Worm (Caenorhabditis elegans) whole organism, L3 larva: ENCODE measurements around the gene F14H12.6.

ENCODE experiments used
- ama-1 ChIP-seq: fragments of 150-350 bp; optimal IDR thresholded peaks from 2 replicates; lab custom pipeline; 2018
- egl-27 ChIP-seq: sonication (generic microtip); optimal IDR thresholded peaks from 4 replicates; lab custom pipeline; 2017; ENCODE audit warnings: missing biosample characterization, missing genetic modification reagents, missing genetic modification characterization
- nhr-237 ChIP-seq: fragments of 150-350 bp; optimal IDR thresholded peaks from 2 replicates; lab custom pipeline; 2014; ENCODE audit warnings: missing biosample characterization, missing genetic modification characterization
- unc-39 ChIP-seq: sonication (generic microtip); optimal IDR thresholded peaks from 4 replicates; lab custom pipeline; 2017; ENCODE audit warnings: missing biosample characterization, missing genetic modification characterization

ce11 chrX:4322847-4323455 lies 34.4 kb downstream of the F14H12.6 start:
- no peak for TF ChIP-seq unc-39 (tag; lab: Kevin White, UChicago)
- TF ChIP-seq nhr-237 = no peak
- no peak for TF ChIP-seq egl-27 (tag; lab: Kevin White, UChicago)
- TF ChIP-seq ama-1 (lab: Kevin White, UChicago) = no peak
